Worm (Caenorhabditis elegans) whole organism, L4 larva: ENCODE data around the gene phf-32.
A peak's percentile ranks its signal among the peaks of the same experiment; 100 is the strongest.

Experiments
- F49E8.2 ChIP-seq: sonication (generic microtip); optimal IDR thresholded peaks from 2 replicates; lab custom pipeline; 2016; ENCODE audit warnings: missing compliant biosample characterization, mild to moderate bottlenecking, missing genetic modification characterization, borderline replicate concordance
- Y5F2A.4 ChIP-seq: fragments of 200-800 bp; sonication (Bioruptor generic); optimal IDR thresholded peaks from 2 replicates; lab custom pipeline; 2018; ENCODE audit warnings: mild to moderate bottlenecking, missing genetic modification characterization, missing compliant biosample characterization
- aha-1 ChIP-seq: fragments of 150-350 bp; peaks from one replicate; lab custom pipeline; 2014; ENCODE audit warnings: missing biosample characterization, missing genetic modification characterization
- ceh-82 ChIP-seq: sonication (generic microtip); optimal IDR thresholded peaks from 2 replicates; lab custom pipeline; 2017; ENCODE audit warnings: missing biosample characterization, missing genetic modification characterization
- ctbp-1 ChIP-seq: fragments of 200-800 bp; sonication (Bioruptor generic); IDR thresholded peaks from 2 replicates; pipeline ENCODE4 v1.3.6; 2022; ENCODE audit warnings: missing genetic modification reagents, missing genetic modification characterization, missing compliant biosample characterization
- daf-12 ChIP-seq: fragments of 150-350 bp; optimal IDR thresholded peaks from 2 replicates; lab custom pipeline; 2014; ENCODE audit warnings: missing biosample characterization, missing genetic modification reagents, missing genetic modification characterization
- dpl-1 ChIP-seq: fragments of 150-350 bp; optimal IDR thresholded peaks from 2 replicates; lab custom pipeline; 2014; ENCODE audit warnings: missing biosample characterization, missing genetic modification reagents, missing genetic modification characterization
- dve-1 ChIP-seq: sonication (generic microtip); optimal IDR thresholded peaks from 2 replicates; lab custom pipeline; 2017; ENCODE audit warnings: antibody characterized with exemption, mild to moderate bottlenecking, missing genetic modification characterization, missing compliant biosample characterization; ENCODE audit not compliant: insufficient read depth
- egl-43 ChIP-seq: fragments of 200-800 bp; sonication (Bioruptor generic); IDR thresholded peaks from 2 replicates; pipeline ENCODE4 v1.3.6; 2022; ENCODE audit warnings: missing genetic modification reagents, missing genetic modification characterization, missing compliant biosample characterization
- fos-1 ChIP-seq: fragments of 150-350 bp; optimal IDR thresholded peaks from 2 replicates; lab custom pipeline; 2014; ENCODE audit warnings: missing biosample characterization, missing genetic modification characterization
- hif-1 ChIP-seq, 2 experiments: sonication (generic microtip); optimal IDR thresholded peaks; 2 replicates each; lab custom pipeline; 2016 to 2017; ENCODE audit warnings: missing compliant biosample characterization in 2 of 2, missing genetic modification characterization in 2 of 2, missing genetic modification reagents in 2 of 2, missing genotype in 2 of 2, mild to moderate bottlenecking in 1 of 2
- hlh-11 ChIP-seq: fragments of 200-800 bp; sonication (Bioruptor generic); optimal IDR thresholded peaks from 2 replicates; lab custom pipeline; 2018; ENCODE audit warnings: mild to moderate bottlenecking, missing genetic modification characterization, missing compliant biosample characterization
- hmg-1.1 ChIP-seq: fragments of 200-800 bp; sonication (Bioruptor generic); IDR thresholded peaks from 2 replicates; pipeline ENCODE4 v1.3.6; 2022; ENCODE audit warnings: missing genetic modification reagents, missing genetic modification characterization, missing compliant biosample characterization
- lim-7 ChIP-seq: fragments of 200-800 bp; sonication (Bioruptor generic); IDR thresholded peaks from 2 replicates; pipeline ENCODE4 v1.3.6; 2022; ENCODE audit warnings: missing genetic modification characterization, missing compliant biosample characterization
- lin-15B ChIP-seq: fragments of 150-350 bp; sonication (generic microtip); optimal IDR thresholded peaks from 3 replicates; lab custom pipeline; 2014; ENCODE audit warnings: missing biosample characterization, missing genetic modification characterization
- lin-38 ChIP-seq: fragments of 200-800 bp; sonication (Bioruptor generic); IDR thresholded peaks from 2 replicates; pipeline ENCODE4 v1.3.6; 2022; ENCODE audit warnings: missing genetic modification reagents, missing genetic modification characterization, missing compliant biosample characterization
- nhr-10 ChIP-seq: fragments of 150-350 bp; optimal IDR thresholded peaks from 2 replicates; lab custom pipeline; 2014; ENCODE audit warnings: missing biosample characterization, missing genetic modification characterization
- nhr-11 ChIP-seq: fragments of 150-350 bp; optimal IDR thresholded peaks from 2 replicates; lab custom pipeline; 2014; ENCODE audit warnings: missing biosample characterization, missing genetic modification characterization
- nhr-48 ChIP-seq: sonication (generic microtip); optimal IDR thresholded peaks from 2 replicates; lab custom pipeline; 2016; ENCODE audit warnings: mild to moderate bottlenecking, missing genetic modification characterization, missing compliant biosample characterization
- php-3 ChIP-seq: fragments of 200-800 bp; sonication (Bioruptor generic); IDR thresholded peaks from 2 replicates; pipeline ENCODE4 v1.3.6; 2022; ENCODE audit warnings: missing genetic modification reagents, missing genetic modification characterization, missing compliant biosample characterization
- snpc-1.2 ChIP-seq: fragments of 200-800 bp; sonication (Bioruptor generic); IDR thresholded peaks from 2 replicates; pipeline ENCODE4 v1.3.6; 2022; ENCODE audit warnings: missing genetic modification reagents, missing genetic modification characterization, missing compliant biosample characterization
- unc-130 ChIP-seq: sonication (generic microtip); optimal IDR thresholded peaks from 2 replicates; lab custom pipeline; 2016; ENCODE audit warnings: missing genetic modification reagents, missing genetic modification characterization, missing compliant biosample characterization
- unc-62 ChIP-seq, 3 experiments: fragments of 150-350 bp in 1 of 3; sonication (generic microtip); optimal IDR thresholded peaks in 2 of 3; peaks in 1 of 3; 1 replicate in 1 of 3; 2 replicates in 2 of 3; lab custom pipeline; 2014 to 2017; ENCODE audit warnings: missing biosample characterization in 3 of 3, missing genetic modification characterization in 3 of 3, missing genetic modification reagents in 3 of 3, missing genotype in 1 of 3
- zfp-2 ChIP-seq: sonication (generic microtip); optimal IDR thresholded peaks from 2 replicates; lab custom pipeline; 2016; ENCODE audit warnings: mild to moderate bottlenecking, missing genetic modification characterization, missing compliant biosample characterization
- ztf-11 ChIP-seq: fragments of 150-350 bp; optimal IDR thresholded peaks from 2 replicates; lab custom pipeline; 2014; ENCODE audit warnings: missing biosample characterization, missing genetic modification characterization

phf-32 gene

DNA sequence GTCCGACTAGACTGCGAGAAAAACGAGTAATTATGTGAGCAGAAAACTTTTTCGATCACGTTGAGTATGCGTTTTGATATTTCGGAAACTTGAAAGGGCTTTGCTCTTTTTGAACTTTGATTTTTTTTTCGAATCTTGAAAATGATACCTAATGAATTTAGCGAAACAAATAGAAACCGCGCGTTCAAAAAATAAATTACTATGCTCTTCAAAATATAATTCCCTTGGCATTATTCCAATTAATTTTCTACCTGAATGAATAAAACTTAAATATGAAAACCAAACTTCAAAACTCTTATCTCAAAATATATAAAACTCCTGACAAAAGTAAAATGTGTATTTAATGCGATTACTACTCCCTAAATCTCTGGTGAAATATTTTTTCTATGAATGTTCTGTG is 8.6 kb downstream of the phf-32 start, which contains the start of gene xtr-2:
Gene xtr-2, plus strand, starts transcription at position 301 of the 400 bp plus-strand sequence.
- TF ChIP-seq nhr-48 (tag; lab: Kevin White, UChicago): no peak
- no peak for TF ChIP-seq nhr-11 (tag; lab: Kevin White, UChicago)
- no peak for TF ChIP-seq aha-1
- no peak for TF ChIP-seq lin-38 (GFP tag; lab: Robert Waterston, UW)
- no peak for TF ChIP-seq snpc-1.2 (GFP tag; lab: Robert Waterston, UW)

DNA sequence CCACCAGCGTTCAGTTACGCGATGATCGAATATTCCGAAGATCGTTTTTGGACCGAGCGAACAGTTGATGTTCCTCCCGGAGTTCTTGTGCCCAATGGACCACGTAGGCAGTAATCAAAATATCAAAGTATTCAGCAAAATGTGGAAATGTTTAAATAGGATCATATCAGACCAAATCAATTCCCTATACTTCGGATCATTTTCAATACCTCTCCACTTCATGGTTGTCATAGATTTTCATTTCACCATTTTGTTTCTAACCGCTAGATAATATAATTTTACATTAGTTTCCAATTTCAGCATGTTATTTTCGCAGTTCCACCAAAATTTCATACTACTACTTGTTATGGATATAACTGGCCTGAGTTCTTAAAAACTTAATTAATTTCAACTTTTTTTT is 10.9 kb downstream of the phf-32 start:
- TF ChIP-seq hmg-1.1 (GFP tag; lab: Robert Waterston, UW) (no peak), unc-62 (GFP tag; optimal IDR thresholded peaks at IDR 0.05 in 1 of 2; lab: Kevin White, UChicago) (peak in 1 of 2 experiments; percentile 91), unc-62 (tag; optimal IDR thresholded peaks at IDR 0.05; lab: Kevin White, UChicago) (no peak)

ce11 chrX:12320737-12321136 is 14.1 kb downstream of the phf-32 start, which contains the start of gene ceh-40:
TSS of gene ceh-40 (minus strand) at chrX:12320777.
- TF ChIP-seq daf-12 (tag; lab: Kevin White, UChicago) (no peak), dve-1 (tag; lab: Kevin White, UChicago) (no peak), unc-62 (GFP tag; optimal IDR thresholded peaks at IDR 0.05 in 1 of 2; lab: Kevin White, UChicago) (peak in 1 of 2 experiments; percentile 48), unc-62 (tag; optimal IDR thresholded peaks at IDR 0.05; lab: Kevin White, UChicago) (no peak)

DNA sequence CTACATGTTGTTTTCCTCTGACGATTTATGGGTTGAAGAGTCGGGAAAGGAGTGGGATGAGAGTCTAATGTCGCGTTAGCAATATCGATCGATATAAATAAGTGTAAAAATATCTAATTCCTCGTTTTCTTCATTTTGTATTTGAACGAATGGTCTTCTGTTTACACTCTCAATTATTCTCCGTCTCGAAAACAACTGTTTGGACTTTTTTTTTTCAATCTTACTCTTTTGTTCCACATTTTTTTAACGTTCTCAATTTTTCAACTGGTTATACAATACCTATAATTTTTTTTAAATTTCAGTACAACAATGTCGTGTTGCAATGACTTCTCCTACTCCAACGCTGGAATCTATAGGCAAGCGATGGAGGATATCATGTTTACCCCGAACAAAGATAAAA is 14.7 kb downstream of the phf-32 start, which contains the start of gene F17A2.13:
Gene F17A2.13, plus strand, starts transcription at position 301 of the 400 bp plus-strand sequence.
- no peak for TF ChIP-seq ctbp-1 (GFP tag; lab: Robert Waterston, UW)
- TF ChIP-seq F49E8.2 (tag; lab: Kevin White, UChicago): no peak

DNA sequence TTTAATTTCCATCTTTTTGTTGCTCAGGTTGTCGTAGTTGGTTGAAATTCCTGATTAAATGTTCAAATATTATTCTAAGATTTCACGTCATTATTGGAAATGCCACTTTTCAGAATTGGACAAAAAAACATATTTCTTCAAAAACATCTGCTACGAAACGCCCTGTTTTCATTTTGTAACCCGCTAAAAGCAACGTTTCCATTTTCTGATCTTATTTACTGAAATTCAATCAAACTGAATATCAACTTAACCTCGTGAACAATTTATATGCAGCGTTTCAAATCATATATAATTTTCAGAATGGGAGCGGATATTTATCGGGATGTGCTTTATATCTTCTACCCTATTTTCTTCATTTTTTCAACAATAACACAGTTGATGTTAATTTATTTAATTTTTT is 16.8 kb downstream of the phf-32 start, which contains the start of gene srd-40:
Gene srd-40, plus strand, starts transcription at position 301 of the 400 bp plus-strand sequence.
- TF ChIP-seq hlh-11 (tag; lab: Kevin White, UChicago) (no peak), hif-1 (tag; optimal IDR thresholded peaks at IDR 0.05; lab: Kevin White, UChicago) (no peak)

DNA sequence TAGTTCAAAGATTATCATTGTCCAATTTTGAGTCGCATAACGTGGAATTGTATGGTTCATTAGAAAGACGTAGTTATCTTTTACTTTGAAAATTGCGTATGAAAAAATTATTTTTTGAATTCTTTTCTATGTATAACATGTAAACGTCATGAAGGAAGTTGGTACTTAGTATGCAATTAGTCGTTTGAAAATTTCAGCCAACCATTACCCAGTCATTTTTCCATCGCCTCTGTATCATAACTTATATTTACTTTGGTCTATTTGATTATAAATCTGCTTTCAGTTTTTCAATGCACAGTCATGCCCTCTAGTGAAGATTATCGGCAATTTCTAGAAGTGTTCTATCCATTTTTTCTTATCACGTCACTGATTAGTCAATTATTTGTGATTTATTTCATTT is 19.8 kb downstream of the phf-32 start, which contains the start of gene srd-41:
Gene srd-41, plus strand, starts transcription at position 301 of the 400 bp plus-strand sequence.
- TF ChIP-seq ztf-11 (tag; lab: Kevin White, UChicago) (no peak), lim-7 (GFP tag; lab: Robert Waterston, UW) (no peak), Y5F2A.4 (no peak), lin-15B (no peak), unc-130 (GFP tag; lab: Kevin White, UChicago) (no peak), unc-62 (GFP tag; optimal IDR thresholded peaks at IDR 0.05 in 1 of 2; lab: Kevin White, UChicago) (no peak), unc-62 (tag; optimal IDR thresholded peaks at IDR 0.05; lab: Kevin White, UChicago) (no peak), dpl-1 (GFP tag; lab: Kevin White, UChicago) (no peak), ceh-82 (tag; lab: Kevin White, UChicago) (no peak), egl-43 (GFP tag; lab: Robert Waterston, UW) (no peak), zfp-2 (no peak), nhr-10 (tag; lab: Kevin White, UChicago) (no peak), fos-1 (tag; lab: Kevin White, UChicago) (no peak)
- TF ChIP-seq, all 104 proteins: peak for 0

DNA sequence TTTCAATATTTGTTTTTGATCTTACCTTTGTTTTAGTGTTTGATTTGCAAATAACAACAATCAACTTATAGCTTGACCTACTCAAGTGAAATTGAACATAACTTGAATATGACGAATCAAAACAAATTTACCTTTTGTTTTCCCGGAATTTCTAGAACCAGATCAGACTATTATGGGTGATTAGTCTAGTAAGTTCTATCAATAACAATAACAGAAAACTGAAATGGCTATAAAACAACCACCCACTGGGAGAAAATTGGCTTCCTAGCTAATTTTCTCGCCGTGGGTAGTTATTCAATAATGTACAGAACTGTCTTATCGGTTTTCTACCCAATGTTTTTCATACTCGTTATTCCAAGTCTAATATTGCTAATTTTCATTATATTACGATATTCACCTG is 22.0 kb downstream of the phf-32 start, which contains the start of gene srd-45:
Gene srd-45, plus strand, starts transcription at position 301 of the 400 bp plus-strand sequence.
- TF ChIP-seq php-3 (GFP tag; lab: Robert Waterston, UW): no peak
- TF ChIP-seq unc-62 (GFP tag; optimal IDR thresholded peaks at IDR 0.05 in 1 of 2; lab: Kevin White, UChicago): peak in 1 of 2 experiments; percentile 7
- TF ChIP-seq unc-62 (tag; optimal IDR thresholded peaks at IDR 0.05; lab: Kevin White, UChicago): no peak
